Fruit fly (Drosophila melanogaster): ENCODE results near the gene CG34109.

Gene CG34109

dm6 chr2L:10144236-10144953 lies 50.5 kb downstream of the CG34109 start, which contains the start of gene CG4839 (continued):
- TF ChIP-seq schlank (tag; optimal IDR thresholded peaks at IDR 0.05) (no peak), Hmr (GFP tag; optimal IDR thresholded peaks at IDR 0.05) (peak; percentile 1), CG11456 (GFP tag; IDR thresholded peaks at IDR 0.05) (no peak), CG9215 (GFP tag; IDR thresholded peaks at IDR 0.05) (peak; percentile 45; the same call in 1 of the 2 replicates), Fer1 (GFP tag; optimal IDR thresholded peaks at IDR 0.05) (peak; percentile 5), inv (GFP tag; IDR thresholded peaks at IDR 0.05; ENCODE audit: partially characterized antibody) (peak; percentile 36; the same call in 1 of the 2 replicates), Neu2 (GFP tag; optimal IDR thresholded peaks at IDR 0.05; ENCODE audit: borderline replicate concordance) (no peak), dmrt99B (tag; optimal IDR thresholded peaks at IDR 0.05) (peak; percentile 7), CG2120 (GFP tag; optimal IDR thresholded peaks at IDR 0.05) (peak; percentile 35), CG2199 (GFP tag; IDR thresholded peaks at IDR 0.05) (peak; percentile 22; the same call in 1 of the 3 replicates), BtbVII (GFP tag; optimal IDR thresholded peaks at IDR 0.05) (peak; percentile 75), CG7928 (GFP tag; optimal IDR thresholded peaks at IDR 0.05) (no peak), Atf3 (GFP tag; optimal IDR thresholded peaks at IDR 0.05) (no peak), CG8089 (GFP tag; optimal IDR thresholded peaks at IDR 0.05) (no peak), sd (tag; optimal IDR thresholded peaks at IDR 0.05) (peak; percentile 33), Med (GFP tag) (peak; percentile 79), sim (GFP tag; IDR thresholded peaks at IDR 0.05) (no peak), Fer3 (tag; optimal IDR thresholded peaks at IDR 0.05) (peak; percentile 14), her (GFP tag; optimal IDR thresholded peaks at IDR 0.05) (no peak), tna (GFP tag; IDR thresholded peaks at IDR 0.05; ENCODE audit: partially characterized antibody) (no peak), CG18599 (GFP tag; optimal IDR thresholded peaks at IDR 0.05) (peak; percentile 42), exex (tag; optimal IDR thresholded peaks at IDR 0.05) (peak; percentile 99), sna (GFP tag; IDR thresholded peaks at IDR 0.05; ENCODE audit: partially characterized antibody) (no peak), grn (GFP tag; optimal IDR thresholded peaks at IDR 0.05) (peak; percentile 69), gro (GFP tag; optimal IDR thresholded peaks at IDR 0.05) (peak; percentile 35), lab (GFP tag; optimal IDR thresholded peaks at IDR 0.05) (peak; percentile 51), Ptx1 (GFP tag; IDR thresholded peaks at IDR 0.05) (no peak), mam (GFP tag; optimal IDR thresholded peaks at IDR 0.05) (peak; percentile 3), CG2678 (tag; optimal IDR thresholded peaks at IDR 0.05) (peak; percentile 27), Dbx (GFP tag; IDR thresholded peaks at IDR 0.05) (0 out of 3 replicates have a peak, but pooled peaks have one; percentile 41), ssp (GFP tag; IDR thresholded peaks at IDR 0.05) (no peak), CG7372 (GFP tag; IDR thresholded peaks at IDR 0.05) (0 out of 2 replicates have a peak, but pooled peaks have one; percentile 37), HmgZ (tag; optimal IDR thresholded peaks at IDR 0.05) (peak; percentile 3), CG13894 (tag; optimal IDR thresholded peaks at IDR 0.05) (peak; percentile 3), CG15514 (GFP tag; optimal IDR thresholded peaks at IDR 0.05) (peak; percentile 13), mirr (GFP tag; optimal IDR thresholded peaks at IDR 0.05) (peak; percentile 90), Jarid2 (GFP tag; optimal IDR thresholded peaks at IDR 0.05) (peak; percentile 18), Gug (GFP tag; IDR thresholded peaks at IDR 0.05) (no peak), Hey (tag; optimal IDR thresholded peaks at IDR 0.05) (peak; percentile 78), rib (GFP tag; IDR thresholded peaks at IDR 0.05) (0 out of 2 replicates have a peak, but pooled peaks have one; percentile 43), CG17359 (tag; optimal IDR thresholded peaks at IDR 0.05) (no peak)
